Fruit fly (Drosophila melanogaster): ENCODE results near the gene nrm.

DNA sequence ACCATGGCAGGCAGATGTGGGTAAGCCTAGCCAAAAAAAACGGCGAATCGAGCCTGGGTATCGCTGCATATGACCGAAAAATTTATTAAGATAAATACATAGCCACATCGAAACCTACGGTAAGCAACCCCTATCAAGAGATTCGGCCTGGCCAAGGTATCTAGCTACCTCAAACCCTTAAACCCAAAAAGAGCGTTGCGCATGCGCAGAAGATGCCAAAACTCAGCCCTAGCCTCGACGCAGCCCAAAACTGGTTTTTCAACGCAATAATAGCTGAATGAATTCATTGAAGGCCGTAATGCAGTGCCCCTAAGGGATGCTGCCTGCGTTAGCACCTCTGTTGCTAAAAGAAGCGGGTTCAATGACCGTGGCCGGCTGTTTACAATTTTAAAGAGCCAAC is 45.5 kb upstream of the nrm start:
- TF ChIP-seq CG8478 (optimal IDR thresholded peaks at IDR 0.05), result no peak
- no peak for TF ChIP-seq usp (GFP tag; optimal IDR thresholded peaks at IDR 0.05)
- TF ChIP-seq Dll (optimal IDR thresholded peaks at IDR 0.05), result no peak
- TF ChIP-seq psq (optimal IDR thresholded peaks at IDR 0.05), result no peak

All from whole organism.